Worm (Caenorhabditis elegans) whole organism, mixed stage, embryonic: ENCODE measurements around the gene nlr-1.

Source experiments
- bed-3 ChIP-seq: fragments of 200-800 bp; sonication (Bioruptor generic); optimal IDR thresholded peaks from 3 replicates; lab custom pipeline; 2018; ENCODE audit warnings: mild to moderate bottlenecking, missing genetic modification characterization, moderate library complexity, missing compliant biosample characterization
- blmp-1 ChIP-seq: fragments of 150-350 bp; optimal IDR thresholded peaks from 2 replicates; lab custom pipeline; 2014; ENCODE audit warnings: missing biosample characterization, missing genetic modification characterization
- ceh-39 ChIP-seq: fragments of 150-350 bp; optimal IDR thresholded peaks from 2 replicates; lab custom pipeline; 2014; ENCODE audit warnings: missing biosample characterization, missing genetic modification characterization
- ceh-43 ChIP-seq: fragments of 200-800 bp; sonication (Bioruptor generic); optimal IDR thresholded peaks from 2 replicates; lab custom pipeline; 2018; ENCODE audit warnings: mild to moderate bottlenecking, missing genetic modification characterization, moderate library complexity, missing compliant biosample characterization
- ceh-83 ChIP-seq: fragments of 200-800 bp; sonication (Bioruptor generic); optimal IDR thresholded peaks from 2 replicates; lab custom pipeline; 2018; ENCODE audit warnings: mild to moderate bottlenecking, missing genetic modification characterization, missing compliant biosample characterization
- ces-1 ChIP-seq: fragments of 150-350 bp; optimal IDR thresholded peaks from 2 replicates; lab custom pipeline; 2014; ENCODE audit warnings: missing biosample characterization, missing genetic modification reagents, missing genetic modification characterization
- cnd-1 ChIP-seq: fragments of 200-800 bp; sonication (Bioruptor generic); optimal IDR thresholded peaks from 2 replicates; lab custom pipeline; 2018; ENCODE audit warnings: mild to moderate bottlenecking, missing genetic modification characterization, missing compliant biosample characterization
- drap-1 ChIP-seq: fragments of 200-800 bp; sonication (Bioruptor generic); optimal IDR thresholded peaks from 3 replicates; lab custom pipeline; 2018; ENCODE audit warnings: mild to moderate bottlenecking, missing genetic modification characterization, missing compliant biosample characterization
- elt-1 ChIP-seq: sonication (generic microtip); optimal IDR thresholded peaks from 2 replicates; lab custom pipeline; 2017; ENCODE audit warnings: missing genetic modification characterization, mild to moderate bottlenecking, missing compliant biosample characterization, antibody characterized with exemption, moderate library complexity, borderline replicate concordance; ENCODE audit not compliant: insufficient read depth
- elt-3 ChIP-seq: fragments of 150-350 bp; optimal IDR thresholded peaks from 2 replicates; lab custom pipeline; 2014; ENCODE audit warnings: missing biosample characterization, missing genetic modification characterization
- flh-1 ChIP-seq: fragments of 200-800 bp; sonication (Bioruptor generic); optimal IDR thresholded peaks from 2 replicates; lab custom pipeline; 2018; ENCODE audit warnings: mild to moderate bottlenecking, missing genetic modification characterization, moderate library complexity, missing compliant biosample characterization
- ham-2 ChIP-seq: fragments of 200-800 bp; sonication (Bioruptor generic); optimal IDR thresholded peaks from 2 replicates; lab custom pipeline; 2018; ENCODE audit warnings: mild to moderate bottlenecking, missing genetic modification characterization, missing compliant biosample characterization
- hlh-1 ChIP-seq: fragments of 150-350 bp; optimal IDR thresholded peaks from 2 replicates; lab custom pipeline; 2014; ENCODE audit warnings: missing biosample characterization, missing genetic modification reagents, missing genetic modification characterization
- lin-13 ChIP-seq: fragments of 150-350 bp; optimal IDR thresholded peaks from 2 replicates; lab custom pipeline; 2014; ENCODE audit warnings: missing biosample characterization, missing genetic modification characterization
- lsy-2 ChIP-seq: fragments of 150-350 bp; optimal IDR thresholded peaks from 2 replicates; lab custom pipeline; 2014; ENCODE audit warnings: missing biosample characterization, missing genetic modification characterization
- mab-5 ChIP-seq: fragments of 150-350 bp; optimal IDR thresholded peaks from 2 replicates; lab custom pipeline; 2014; ENCODE audit warnings: missing biosample characterization, missing genetic modification characterization
- mep-1 ChIP-seq: fragments of 150-350 bp; optimal IDR thresholded peaks from 2 replicates; lab custom pipeline; 2017; ENCODE audit warnings: missing biosample characterization, missing genetic modification reagents, missing genetic modification characterization, inconsistent platforms
- mls-2 ChIP-seq: sonication (generic microtip); optimal IDR thresholded peaks from 2 replicates; lab custom pipeline; 2016; ENCODE audit warnings: mild to moderate bottlenecking, missing genetic modification characterization, moderate library complexity, missing compliant biosample characterization
- nhr-12 ChIP-seq: fragments of 150-350 bp; optimal IDR thresholded peaks from 2 replicates; lab custom pipeline; 2014; ENCODE audit warnings: missing biosample characterization, missing genetic modification characterization
- nhr-2 ChIP-seq: fragments of 150-350 bp; optimal IDR thresholded peaks from 2 replicates; lab custom pipeline; 2014; ENCODE audit warnings: missing biosample characterization, missing genetic modification characterization
- nhr-237 ChIP-seq: fragments of 150-350 bp; optimal IDR thresholded peaks from 2 replicates; lab custom pipeline; 2014; ENCODE audit warnings: missing biosample characterization, missing genetic modification characterization
- nhr-28 ChIP-seq: fragments of 150-350 bp; optimal IDR thresholded peaks from 2 replicates; lab custom pipeline; 2014; ENCODE audit warnings: missing biosample characterization, missing genetic modification characterization
- sem-2 ChIP-seq: fragments of 200-800 bp; sonication (Bioruptor generic); optimal IDR thresholded peaks from 2 replicates; lab custom pipeline; 2018; ENCODE audit warnings: mild to moderate bottlenecking, missing genetic modification characterization, missing compliant biosample characterization
- snpc-4 ChIP-seq: fragments of 150-350 bp; optimal IDR thresholded peaks from 2 replicates; lab custom pipeline; 2014; ENCODE audit warnings: missing biosample characterization, missing genetic modification characterization
- tbx-8 ChIP-seq: fragments of 200-800 bp; sonication (Bioruptor generic); optimal IDR thresholded peaks from 2 replicates; lab custom pipeline; 2018; ENCODE audit warnings: mild to moderate bottlenecking, missing genetic modification characterization, moderate library complexity, missing compliant biosample characterization
- unc-120 ChIP-seq: sonication (generic microtip); optimal IDR thresholded peaks from 2 replicates; lab custom pipeline; 2017; ENCODE audit warnings: missing genetic modification characterization, missing compliant biosample characterization; ENCODE audit not compliant: poor library complexity, severe bottlenecking
- unc-62 ChIP-seq: fragments of 150-350 bp; optimal IDR thresholded peaks from 2 replicates; lab custom pipeline; 2014; ENCODE audit warnings: missing biosample characterization, missing genetic modification reagents, missing genetic modification characterization
- zip-8 ChIP-seq: fragments of 150-350 bp; optimal IDR thresholded peaks from 2 replicates; lab custom pipeline; 2014; ENCODE audit warnings: missing biosample characterization, missing genetic modification characterization
- ztf-11 ChIP-seq: fragments of 150-350 bp; optimal IDR thresholded peaks from 2 replicates; lab custom pipeline; 2014; ENCODE audit warnings: missing biosample characterization, missing genetic modification characterization

The nlr-1 gene

ce11 chrIV:12156642-12157233 is 21.4 kb downstream of the nlr-1 start, which contains the start of gene eri-12:
eri-12 (plus strand) TSS chrIV:12156838.
- no peak for TF ChIP-seq mep-1 (tag; lab: Kevin White, UChicago)
- peak; percentile 73 for TF ChIP-seq unc-62

DNA sequence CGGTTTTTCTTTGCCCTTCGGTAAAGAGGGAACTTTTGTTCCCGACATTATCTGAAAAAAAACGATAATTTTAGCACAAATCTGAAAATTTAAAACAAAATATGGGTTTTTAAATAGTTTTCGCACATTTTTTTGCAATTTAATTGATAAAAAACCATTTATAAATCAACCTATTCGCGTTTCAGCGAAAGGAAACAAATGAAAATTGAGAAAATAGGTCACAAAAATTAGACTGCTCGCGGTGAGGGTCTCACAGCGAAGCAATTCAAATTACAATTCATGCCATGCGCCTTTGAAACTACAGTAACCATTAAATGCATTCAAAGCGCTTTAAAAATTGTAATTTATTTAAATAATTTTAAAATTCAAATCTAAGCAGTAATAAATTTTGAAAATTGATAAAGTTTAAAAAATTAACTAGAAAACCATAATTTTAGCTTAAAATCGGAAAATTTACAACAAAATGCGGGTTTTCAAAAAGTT is 23.9 kb downstream of the nlr-1 start, which contains the start of gene B0001.7:
TSS of gene B0001.7 (minus strand) at position 51 of the 483 bp plus-strand sequence.
- TF ChIP-seq nhr-28 (tag; lab: Kevin White, UChicago) (no peak), blmp-1 (tag; lab: Kevin White, UChicago) (no peak), mab-5 (tag; lab: Kevin White, UChicago) (no peak), elt-3 (tag; lab: Kevin White, UChicago) (no peak), ham-2 (GFP tag; lab: Kevin White, UChicago) (no peak), ztf-11 (tag; lab: Kevin White, UChicago) (no peak), tbx-8 (GFP tag; lab: Kevin White, UChicago) (no peak), nhr-12 (tag; lab: Kevin White, UChicago) (no peak), mls-2 (tag; lab: Kevin White, UChicago) (no peak), ceh-39 (tag; lab: Kevin White, UChicago) (no peak), drap-1 (GFP tag; lab: Kevin White, UChicago) (no peak)

DNA sequence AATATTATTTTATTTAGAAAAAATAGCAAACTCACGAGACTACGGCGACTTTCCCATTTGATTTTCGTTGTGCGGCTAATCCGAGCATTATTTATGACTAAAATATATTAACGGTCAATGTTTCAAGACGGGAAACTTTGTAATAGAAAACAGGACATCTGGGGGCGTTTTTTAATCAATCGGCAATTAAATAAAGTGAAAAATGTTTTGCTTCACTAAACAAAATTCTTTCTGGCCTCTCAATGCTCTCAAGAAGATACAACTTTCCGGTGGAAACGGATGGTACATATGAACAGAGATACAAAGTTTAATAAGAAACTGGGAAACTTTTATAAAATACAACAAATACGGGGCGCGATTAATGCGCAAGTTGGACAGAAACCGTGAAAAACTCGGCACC is 27.3 kb downstream of the nlr-1 start, which contains the start of gene B0001.2:
TSS of gene B0001.2 (minus strand) at position 101 of the 400 bp plus-strand sequence.
- TF ChIP-seq unc-62: no peak

- TF ChIP-seq ceh-43 (GFP tag; lab: Kevin White, UChicago): no peak
- no peak for TF ChIP-seq hlh-1
- no peak for TF ChIP-seq lsy-2 (tag; lab: Kevin White, UChicago)
- no peak for TF ChIP-seq bed-3
- TF ChIP-seq sem-2 (GFP tag; lab: Kevin White, UChicago): no peak
- TF ChIP-seq mab-5 (tag; lab: Kevin White, UChicago): no peak
- no peak for TF ChIP-seq snpc-4 (tag; lab: Kevin White, UChicago)
- TF ChIP-seq nhr-237 (tag; lab: Kevin White, UChicago): no peak
- no peak for TF ChIP-seq ceh-39 (tag; lab: Kevin White, UChicago)
- no peak for TF ChIP-seq unc-120 (tag; lab: Kevin White, UChicago)
- TF ChIP-seq lin-13: no peak
Measured at ce11 chrIV:12149609-12150008, 28.5 kb downstream of the nlr-1 start.

ce11 chrIV:12145681-12146080 is 32.5 kb downstream of the nlr-1 start, which contains the start of gene B0001.3:
B0001.3 (minus strand) TSS chrIV:12145735.
- TF ChIP-seq snpc-4 (tag; lab: Kevin White, UChicago): no peak
- TF ChIP-seq unc-62: no peak
- no peak for TF ChIP-seq tbx-8 (GFP tag; lab: Kevin White, UChicago)
- TF ChIP-seq cnd-1 (tag; lab: Kevin White, UChicago): no peak
- TF ChIP-seq ces-1: no peak
- no peak for TF ChIP-seq elt-1 (tag; lab: Kevin White, UChicago)
- no peak for TF ChIP-seq blmp-1 (tag; lab: Kevin White, UChicago)
- no peak for TF ChIP-seq bed-3
- TF ChIP-seq ceh-39 (tag; lab: Kevin White, UChicago): no peak
- no peak for TF ChIP-seq mab-5 (tag; lab: Kevin White, UChicago)
- no peak for TF ChIP-seq ceh-83 (GFP tag; lab: Kevin White, UChicago)
- TF ChIP-seq ceh-43 (GFP tag; lab: Kevin White, UChicago): no peak
- TF ChIP-seq unc-120 (tag; lab: Kevin White, UChicago): no peak
- no peak for TF ChIP-seq flh-1 (GFP tag; lab: Kevin White, UChicago)
- TF ChIP-seq nhr-2 (tag; lab: Kevin White, UChicago): no peak
- TF ChIP-seq lsy-2 (tag; lab: Kevin White, UChicago): no peak
- no peak for TF ChIP-seq zip-8 (tag; lab: Kevin White, UChicago)
- no peak for TF ChIP-seq nhr-12 (tag; lab: Kevin White, UChicago)
- TF ChIP-seq, all 35 proteins: peak for 0
